Worm (Caenorhabditis elegans) whole organism, young adult: ENCODE results near the gene C23H4.8.

ENCODE experiments used
- B0019.2 ChIP-seq: fragments of 200-800 bp; sonication (Bioruptor generic); conservative IDR thresholded peaks from 2 replicates; pipeline ENCODE4 v1.3.6; 2022; ENCODE audit warnings: missing genetic modification reagents, missing genetic modification characterization, missing compliant biosample characterization
- D2030.7 ChIP-seq: fragments of 200-800 bp; sonication (Bioruptor generic); IDR thresholded peaks from 2 replicates; pipeline ENCODE4 v1.3.6; 2022; ENCODE audit warnings: missing genetic modification reagents, missing genetic modification characterization, missing compliant biosample characterization
- F52B5.7 ChIP-seq: sonication (generic microtip); optimal IDR thresholded peaks from 2 replicates; lab custom pipeline; 2016; ENCODE audit warnings: mild to moderate bottlenecking, missing genetic modification characterization, missing compliant biosample characterization
- ZK185.1 ChIP-seq: sonication (generic microtip); optimal IDR thresholded peaks from 2 replicates; lab custom pipeline; 2016; ENCODE audit warnings: mild to moderate bottlenecking, missing genetic modification characterization, missing compliant biosample characterization; ENCODE audit not compliant: poor library complexity, severe bottlenecking
- akir-1 ChIP-seq: fragments of 200-800 bp; sonication (Bioruptor generic); optimal IDR thresholded peaks from 2 replicates; lab custom pipeline; 2018; ENCODE audit warnings: mild to moderate bottlenecking, missing genetic modification characterization, moderate library complexity, missing compliant biosample characterization
- athp-1 ChIP-seq: sonication (generic microtip); optimal IDR thresholded peaks from 2 replicates; lab custom pipeline; 2017; ENCODE audit warnings: mild to moderate bottlenecking, missing genetic modification characterization, missing compliant biosample characterization
- attf-3 ChIP-seq: fragments of 200-800 bp; sonication (Bioruptor generic); conservative IDR thresholded peaks from 2 replicates; pipeline ENCODE4 v1.3.6; 2022; ENCODE audit warnings: missing genetic modification reagents, missing genetic modification characterization, missing compliant biosample characterization
- attf-5 ChIP-seq: fragments of 200-800 bp; sonication (Bioruptor generic); optimal IDR thresholded peaks from 2 replicates; lab custom pipeline; 2018; ENCODE audit warnings: mild to moderate bottlenecking, missing genetic modification characterization, missing compliant biosample characterization
- bed-1 ChIP-seq: fragments of 200-800 bp; sonication (Bioruptor generic); IDR thresholded peaks from 2 replicates; pipeline ENCODE4 v1.3.6; 2022; ENCODE audit warnings: missing genetic modification reagents, missing genetic modification characterization, missing compliant biosample characterization
- cebp-1 ChIP-seq, 2 experiments: fragments of 200-800 bp in 1 of 2; sonication (Bioruptor generic) in 1 of 2; sonication (generic microtip) in 1 of 2; IDR thresholded peaks in 1 of 2; optimal IDR thresholded peaks in 1 of 2; 2 replicates each; pipeline versions ENCODE4 v1.3.6 to Lab custom; 2017 to 2022; ENCODE audit warnings: missing compliant biosample characterization in 2 of 2, missing genetic modification characterization in 2 of 2, mild to moderate bottlenecking in 1 of 2, missing genetic modification reagents in 1 of 2, moderate library complexity in 1 of 2
- ceh-27 ChIP-seq: fragments of 200-800 bp; sonication (Bioruptor generic); optimal IDR thresholded peaks from 2 replicates; lab custom pipeline; 2018; ENCODE audit warnings: mild to moderate bottlenecking, missing genetic modification characterization, moderate library complexity, missing compliant biosample characterization
- dpff-1 ChIP-seq: sonication (generic microtip); optimal IDR thresholded peaks from 2 replicates; lab custom pipeline; 2017; ENCODE audit warnings: mild to moderate bottlenecking, missing genetic modification characterization, missing compliant biosample characterization
- egrh-3 ChIP-seq: fragments of 200-800 bp; sonication (Bioruptor generic); IDR thresholded peaks from 2 replicates; pipeline ENCODE4 v1.3.6; 2022; ENCODE audit warnings: missing genetic modification reagents, missing genetic modification characterization, missing compliant biosample characterization
- hrde-1 ChIP-seq: sonication (generic microtip); optimal IDR thresholded peaks from 2 replicates; lab custom pipeline; 2016; ENCODE audit warnings: missing genetic modification characterization, mild to moderate bottlenecking, missing compliant biosample characterization, moderate library complexity, missing genotype, missing genetic modification reagents, borderline replicate concordance
- lin-40 ChIP-seq: sonication (generic microtip); optimal IDR thresholded peaks from 2 replicates; lab custom pipeline; 2016; ENCODE audit warnings: missing genetic modification characterization, mild to moderate bottlenecking, missing compliant biosample characterization, missing genotype, missing genetic modification reagents
- mcd-1 ChIP-seq: fragments of 200-800 bp; sonication (Bioruptor generic); IDR thresholded peaks from 2 replicates; pipeline ENCODE4 v1.3.6; 2022; ENCODE audit warnings: missing genetic modification reagents, missing genetic modification characterization, missing compliant biosample characterization
- mel-28 ChIP-seq: sonication (generic microtip); optimal IDR thresholded peaks from 2 replicates; lab custom pipeline; 2016; ENCODE audit warnings: borderline replicate concordance, mild to moderate bottlenecking, missing genetic modification characterization, missing compliant biosample characterization
- nhr-80 ChIP-seq: sonication (generic microtip); optimal IDR thresholded peaks from 2 replicates; lab custom pipeline; 2016; ENCODE audit warnings: missing genetic modification characterization, missing compliant biosample characterization
- sdz-38 ChIP-seq: sonication (generic microtip); optimal IDR thresholded peaks from 2 replicates; lab custom pipeline; 2016; ENCODE audit warnings: missing genotype, missing genetic modification characterization, missing compliant biosample characterization
- sptf-2 ChIP-seq: fragments of 200-800 bp; sonication (Bioruptor generic); optimal IDR thresholded peaks from 2 replicates; lab custom pipeline; 2018; ENCODE audit warnings: mild to moderate bottlenecking, missing genetic modification characterization, missing compliant biosample characterization
- tbx-9 ChIP-seq: sonication (generic microtip); optimal IDR thresholded peaks from 2 replicates; lab custom pipeline; 2016; ENCODE audit warnings: borderline replicate concordance, missing genetic modification characterization, inconsistent platforms, missing compliant biosample characterization
- unc-130 ChIP-seq: sonication (generic microtip); optimal IDR thresholded peaks from 2 replicates; lab custom pipeline; 2016; ENCODE audit warnings: missing genetic modification reagents, missing genetic modification characterization, missing compliant biosample characterization
- xnd-1 ChIP-seq: sonication (generic microtip); optimal IDR thresholded peaks from 2 replicates; lab custom pipeline; 2016; ENCODE audit warnings: missing genotype, missing genetic modification reagents, missing genetic modification characterization, missing compliant biosample characterization
- zfh-2 ChIP-seq: fragments of 200-800 bp; sonication (Bioruptor generic); conservative IDR thresholded peaks from 2 replicates; pipeline ENCODE4 v1.3.6; 2022; ENCODE audit warnings: missing genetic modification reagents, missing genetic modification characterization, missing compliant biosample characterization
- ztf-25 ChIP-seq: fragments of 200-800 bp; sonication (Bioruptor generic); IDR thresholded peaks from 2 replicates; pipeline ENCODE4 v1.3.6; 2022; ENCODE audit warnings: missing genetic modification reagents, missing genetic modification characterization, missing compliant biosample characterization
- ztf-26 ChIP-seq: sonication (generic microtip); optimal IDR thresholded peaks from 2 replicates; lab custom pipeline; 2017; ENCODE audit warnings: missing genetic modification characterization, missing compliant biosample characterization

The C23H4.8 gene

ce11 chrX:12174686-12175404 is 42.2 kb upstream of the C23H4.8 start:
- TF ChIP-seq nhr-80 (tag; lab: Kevin White, UChicago) (peak; percentile 60), tbx-9 (no peak)

ce11 chrX:12175667-12176278 is 41.3 kb upstream of the C23H4.8 start:
- TF ChIP-seq attf-3 (GFP tag; lab: Robert Waterston, UW) (no peak), D2030.7 (GFP tag; lab: Robert Waterston, UW) (no peak), ztf-25 (peak; percentile 32; the same call in 1 of the 2 replicates), athp-1 (no peak), cebp-1 (GFP tag; IDR thresholded peaks at IDR 0.05; lab: Robert Waterston, UW) (no peak), cebp-1 (tag; optimal IDR thresholded peaks at IDR 0.05; lab: Kevin White, UChicago) (peak; percentile 23)

- TF ChIP-seq ZK185.1 (tag; lab: Kevin White, UChicago), result peak; percentile 6
- no peak for TF ChIP-seq unc-130 (GFP tag; lab: Kevin White, UChicago)
- TF ChIP-seq akir-1 (GFP tag; lab: Kevin White, UChicago), result no peak
- TF ChIP-seq cebp-1 (GFP tag; IDR thresholded peaks at IDR 0.05; lab: Robert Waterston, UW), result no peak
- TF ChIP-seq cebp-1 (tag; optimal IDR thresholded peaks at IDR 0.05; lab: Kevin White, UChicago), result no peak
- peak; percentile 20 for TF ChIP-seq lin-40 (tag; lab: Kevin White, UChicago)
- no peak for TF ChIP-seq sdz-38 (tag; lab: Kevin White, UChicago)
Measured at ce11 chrX:12176394-12176793, 40.6 kb upstream of the C23H4.8 start.

- peak; percentile 32 for TF ChIP-seq ceh-27 (GFP tag; lab: Kevin White, UChicago)
- no peak for TF ChIP-seq ztf-26 (tag; lab: Kevin White, UChicago)
- no peak for TF ChIP-seq attf-5 (GFP tag; lab: Kevin White, UChicago)
- no peak for TF ChIP-seq bed-1
- no peak for TF ChIP-seq xnd-1 (tag; lab: Kevin White, UChicago)
- TF ChIP-seq dpff-1, result no peak
- no peak for TF ChIP-seq B0019.2 (GFP tag; lab: Robert Waterston, UW)
- no peak for TF ChIP-seq mcd-1 (GFP tag; lab: Robert Waterston, UW)
- no peak for TF ChIP-seq cebp-1 (GFP tag; IDR thresholded peaks at IDR 0.05; lab: Robert Waterston, UW)
- peak; percentile 12 for TF ChIP-seq cebp-1 (tag; optimal IDR thresholded peaks at IDR 0.05; lab: Kevin White, UChicago)
- no peak for TF ChIP-seq sdz-38 (tag; lab: Kevin White, UChicago)
- peak; percentile 58; the same call in 1 of the 2 replicates for TF ChIP-seq egrh-3 (GFP tag; lab: Robert Waterston, UW)
- no peak for TF ChIP-seq mel-28 (tag; lab: Kevin White, UChicago)
- peak; percentile 62 for TF ChIP-seq zfh-2 (GFP tag; lab: Robert Waterston, UW)
- no peak for TF ChIP-seq sptf-2
Measured at ce11 chrX:12176873-12177293, 40.2 kb upstream of the C23H4.8 start.

- TF ChIP-seq mel-28 (tag; lab: Kevin White, UChicago) (no peak), lin-40 (tag; lab: Kevin White, UChicago) (peak; percentile 6)
- TF ChIP-seq, all 124 proteins: peak for 1
Measured at ce11 chrX:12177521-12177920, 39.5 kb upstream of the C23H4.8 start.

ce11 chrX:12178351-12179089 is 38.5 kb upstream of the C23H4.8 start:
- TF ChIP-seq hrde-1 (tag; lab: Kevin White, UChicago), result no peak
- peak; percentile 28 for TF ChIP-seq nhr-80 (tag; lab: Kevin White, UChicago)
- no peak for TF ChIP-seq F52B5.7 (tag; lab: Kevin White, UChicago)
- TF ChIP-seq, all 124 proteins: peak for 1
